Worm (Caenorhabditis elegans): ENCODE results near the gene C27A7.3.

- TF ChIP-seq T22C8.4 (GFP tag; IDR thresholded peaks at IDR 0.05) (no peak), klf-2 (GFP tag; conservative IDR thresholded peaks at IDR 0.05) (no peak), tab-1 (GFP tag; IDR thresholded peaks at IDR 0.05) (no peak), ztf-29 (GFP tag; IDR thresholded peaks at IDR 0.05) (no peak), flt-1 (GFP tag; IDR thresholded peaks at IDR 0.05) (no peak)
These were observed 49.0 kb upstream of the C27A7.3 start, which contains the start of gene nhr-206 for ce11 chrV:12091759-12092158.
